Fruit fly (Drosophila melanogaster): ENCODE measurements around the gene Drice.

DNA sequence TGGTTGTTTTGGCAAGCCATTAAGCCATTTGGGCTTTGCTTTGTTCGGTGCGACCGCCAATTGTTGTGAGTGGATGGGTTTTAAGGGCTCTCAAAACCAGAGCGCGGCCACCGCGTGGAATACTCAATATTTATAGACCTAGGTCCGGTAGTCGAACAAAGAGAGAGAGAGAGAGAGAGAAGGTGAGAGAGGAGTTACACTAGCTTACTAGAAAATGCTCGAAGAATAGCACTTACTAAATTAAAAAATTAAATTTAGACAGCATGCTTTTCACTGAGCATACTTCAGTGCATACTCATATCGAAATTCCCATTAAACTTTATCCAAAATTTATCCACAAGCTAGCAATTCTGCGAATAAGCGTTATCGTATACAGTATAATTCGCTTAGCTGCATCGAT lies 39.4 kb upstream of the Drice start:
- no peak for TF ChIP-seq CG31627 (GFP tag; optimal IDR thresholded peaks at IDR 0.05)
- TF ChIP-seq CG6276 (GFP tag; optimal IDR thresholded peaks at IDR 0.05), result no peak
- no peak for TF ChIP-seq pdm3 (GFP tag; optimal IDR thresholded peaks at IDR 0.05)
- no peak for TF ChIP-seq Lpt (GFP tag; optimal IDR thresholded peaks at IDR 0.05)
- TF ChIP-seq Gug (GFP tag; IDR thresholded peaks at IDR 0.05), result no peak
- no peak for TF ChIP-seq CG6163 (GFP tag; IDR thresholded peaks at IDR 0.05)
